Worm (Caenorhabditis elegans): ENCODE data around the gene F58A6.2.
"Not testable (repeated sequence)": the region's sequence is repeated elsewhere in the genome, so short reads cannot be mapped to it uniquely, and the experiment has no call there.

The F58A6.2 gene

DNA sequence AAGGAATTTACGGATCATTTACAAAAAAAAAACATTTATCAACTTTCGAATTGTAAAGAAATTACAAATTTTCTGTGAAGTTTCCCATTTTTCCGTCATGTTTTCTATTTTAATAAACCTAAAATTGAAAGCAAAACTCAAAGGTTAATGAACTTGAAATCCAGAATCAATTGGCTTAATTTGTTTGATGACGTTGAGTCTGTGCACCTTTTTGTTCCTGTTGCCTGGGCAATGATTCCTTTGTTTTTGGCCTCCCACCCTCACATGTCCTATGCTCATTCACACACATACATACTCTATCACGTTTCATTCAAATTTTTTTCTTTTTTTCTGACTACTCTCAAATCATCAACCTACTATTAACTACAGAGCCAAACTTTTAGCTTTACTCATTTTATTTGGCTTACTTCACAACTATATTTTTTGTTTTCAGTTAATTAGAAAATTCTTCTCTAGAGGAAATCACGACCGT is at the start of gene F58A6.2:
Gene F58A6.2 (plus strand): TSS at position 422 of the 472 bp plus-strand sequence.
- TF ChIP-seq unc-62 (GFP tag; optimal IDR thresholded peaks at IDR 0.05): no peak

DNA sequence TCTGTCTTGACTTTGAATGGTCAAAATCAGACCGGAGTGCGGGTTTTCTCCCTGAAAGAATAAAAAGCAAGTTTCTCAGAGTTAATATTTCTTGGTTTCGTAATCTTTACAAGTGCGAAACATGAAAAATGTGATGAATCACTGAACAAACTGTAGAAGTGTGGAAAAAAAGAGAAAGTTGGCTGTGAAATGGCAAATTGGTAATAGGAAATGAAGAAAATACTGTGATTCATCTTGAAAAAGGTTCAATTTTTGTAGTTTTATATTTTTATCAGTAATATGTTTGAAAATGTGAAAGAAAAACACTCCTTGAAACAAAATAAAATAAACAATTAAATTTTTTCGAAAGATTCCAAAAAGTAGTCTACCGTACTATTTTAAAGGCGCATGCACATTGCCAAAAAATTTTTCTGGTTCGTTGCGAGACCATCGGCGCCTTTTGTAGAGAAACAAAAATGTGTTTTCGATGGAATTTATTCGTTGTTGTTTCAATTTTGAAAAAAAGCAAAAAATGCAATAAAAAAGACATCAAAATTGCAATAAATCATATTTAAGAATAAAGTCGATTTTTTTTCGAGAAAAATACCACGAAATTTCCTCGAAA is 44.8 kb upstream of the F58A6.2 start, which contains the start of gene pld-1:
Gene pld-1 (minus strand): TSS at position 51 of the 604 bp plus-strand sequence.
- no peak for TF ChIP-seq unc-62 (GFP tag; optimal IDR thresholded peaks at IDR 0.05)

DNA sequence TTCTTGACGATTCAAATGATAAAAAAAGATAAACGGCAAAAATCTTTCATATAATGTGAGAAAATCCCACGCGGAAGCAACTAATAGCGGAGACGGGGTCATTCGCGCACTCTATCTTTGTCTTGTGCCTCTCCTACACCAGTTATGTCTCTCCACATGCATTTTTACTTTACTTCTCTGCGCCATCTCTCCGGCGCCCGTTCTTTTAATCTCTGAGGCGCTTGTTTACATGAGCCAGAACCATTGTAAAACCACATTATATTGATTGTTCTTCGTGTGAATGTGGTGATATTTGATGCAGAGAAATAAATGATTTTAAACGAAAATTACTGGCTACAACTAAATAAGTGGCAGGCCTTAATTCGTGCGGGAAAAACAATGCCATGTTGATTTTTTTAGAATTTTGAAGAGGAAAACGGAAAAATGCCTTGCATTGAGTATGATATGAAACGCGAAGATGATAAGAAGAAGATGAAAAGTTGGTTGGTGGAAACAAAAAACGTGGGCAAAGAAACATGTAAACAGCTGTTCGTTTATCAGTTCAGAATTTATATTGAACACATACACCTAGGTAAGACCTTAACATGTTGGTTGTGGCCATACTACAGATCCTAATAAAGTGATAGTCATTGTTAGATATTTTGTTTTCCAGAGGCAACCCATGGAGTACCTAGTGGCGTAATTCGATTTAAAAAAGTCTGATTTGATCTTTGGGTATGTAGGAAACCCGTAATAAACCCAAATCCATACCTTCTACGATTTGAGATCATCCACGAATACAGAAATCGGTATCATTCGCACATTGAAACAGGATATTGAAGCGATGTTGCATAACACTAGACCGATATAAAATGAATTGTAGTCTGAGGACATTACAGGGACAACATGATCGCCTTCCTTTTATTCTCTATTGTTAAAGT is 43.9 kb upstream of the F58A6.2 start, which contains the start of gene C04G6.2:
Gene C04G6.2 (plus strand): TSS at position 870 of the 920 bp plus-strand sequence.
- no peak for TF ChIP-seq unc-62 (GFP tag; optimal IDR thresholded peaks at IDR 0.05)

DNA sequence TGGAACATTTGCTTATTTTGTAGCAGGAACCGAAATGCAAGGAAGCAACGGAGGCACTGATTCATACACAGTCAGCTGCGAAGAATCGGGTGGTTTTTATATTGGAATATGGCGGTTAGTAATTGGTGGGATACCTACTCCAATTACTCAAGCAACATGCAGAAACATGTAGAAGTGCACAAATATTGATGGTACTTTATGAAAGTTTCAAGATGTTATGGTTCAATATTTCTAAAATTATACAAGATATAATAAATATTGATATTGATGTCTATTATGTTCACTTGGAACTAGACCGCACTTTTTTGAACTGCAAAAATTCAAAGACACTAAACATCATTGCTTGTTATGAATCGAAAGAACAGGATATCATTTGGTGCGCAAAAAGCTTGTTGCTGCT is 42.6 kb upstream of the F58A6.2 start, which contains the start of gene C04G6.13:
Gene C04G6.13 (plus strand): TSS at position 301 of the 400 bp plus-strand sequence.
- TF ChIP-seq unc-62 (GFP tag; optimal IDR thresholded peaks at IDR 0.05): no peak

DNA sequence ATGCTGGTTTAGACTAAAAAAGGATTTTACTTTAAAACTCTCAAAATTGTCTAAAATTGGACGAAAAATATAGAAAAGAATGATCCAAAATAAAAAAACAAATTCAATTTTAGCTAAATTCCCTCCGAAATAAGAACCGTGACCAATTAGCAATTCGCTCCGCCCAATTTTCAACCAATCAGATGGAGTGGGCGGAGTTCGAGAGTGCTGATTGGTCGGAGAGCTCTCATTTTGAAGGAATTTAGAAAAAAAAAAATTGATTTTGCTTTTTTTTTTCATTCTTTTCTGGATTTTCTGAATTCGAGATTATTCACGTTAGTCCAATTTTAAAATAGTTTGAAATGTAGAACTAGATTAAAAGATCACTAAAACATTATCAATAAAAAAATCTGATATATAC is 37.5 kb upstream of the F58A6.2 start:
- no peak for TF ChIP-seq unc-62 (GFP tag; optimal IDR thresholded peaks at IDR 0.05)

DNA sequence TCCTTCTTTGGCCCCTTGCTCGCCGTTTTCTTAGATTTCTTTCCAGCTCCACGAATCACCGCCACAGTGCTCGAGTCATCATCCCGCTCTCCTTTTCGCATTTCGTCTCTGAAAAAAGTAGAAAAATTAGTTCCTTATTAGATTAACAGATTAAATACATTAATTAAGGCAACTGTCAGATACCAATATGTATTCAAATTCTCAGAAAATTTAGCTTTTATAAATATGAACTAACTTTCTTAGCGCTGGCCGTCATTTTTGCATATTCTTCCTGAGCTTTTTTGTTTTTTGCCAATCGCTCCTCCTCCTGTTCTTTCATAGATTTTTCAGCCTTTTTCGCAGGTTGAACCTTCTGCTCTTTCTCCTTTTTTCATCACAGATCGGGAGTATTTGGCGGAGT is 36.9 kb upstream of the F58A6.2 start, which contains the start of gene C04G6.6:
Gene C04G6.6 (minus strand): TSS at position 101 of the 400 bp plus-strand sequence.
- TF ChIP-seq unc-62 (GFP tag; optimal IDR thresholded peaks at IDR 0.05): no peak

DNA sequence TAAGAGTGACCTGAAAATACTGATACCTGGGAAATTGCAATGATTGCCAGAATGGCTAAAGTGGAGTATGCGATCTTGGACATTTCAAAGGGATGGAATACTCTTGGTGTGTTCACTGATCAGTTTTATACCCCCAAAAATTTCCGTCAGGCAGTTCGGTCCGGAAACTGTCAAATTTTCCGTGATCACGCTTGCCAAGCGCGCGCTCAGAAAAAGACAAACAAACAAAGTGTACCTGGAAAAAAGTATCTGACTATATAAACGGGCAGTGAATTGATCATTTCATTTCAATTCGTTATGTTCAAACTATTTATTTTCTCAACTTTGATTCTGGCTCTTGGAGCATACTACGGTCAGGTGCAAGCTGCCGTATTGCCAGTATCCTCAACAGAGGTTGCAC is 34.8 kb upstream of the F58A6.2 start, which contains the start of the genes idpb-3 and idpb-1:
Gene idpb-3 (minus strand): TSS at position 101 of the 400 bp plus-strand sequence.
Gene idpb-1 (plus strand): TSS at position 284 of the 400 bp plus-strand sequence.
- no peak for TF ChIP-seq unc-62 (GFP tag; optimal IDR thresholded peaks at IDR 0.05)

DNA sequence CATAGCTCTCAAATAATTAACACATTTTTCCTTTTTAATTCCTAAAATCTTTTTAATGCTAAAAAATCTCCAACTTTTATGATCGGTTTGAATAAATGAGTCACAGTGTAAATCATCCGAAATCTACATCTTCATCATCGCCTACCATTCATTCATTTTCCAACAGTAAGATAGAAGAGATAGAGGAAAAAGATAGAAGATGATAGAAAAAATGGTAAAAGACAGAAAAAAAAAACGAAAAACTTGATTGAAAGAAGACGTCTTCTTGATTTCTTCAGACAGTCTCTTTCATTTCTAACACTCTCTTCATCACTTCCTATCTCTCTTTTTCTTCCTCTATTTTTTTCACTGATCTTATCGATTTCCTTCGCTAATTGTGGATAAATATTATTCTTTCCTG is 33.3 kb upstream of the F58A6.2 start:
- no peak for TF ChIP-seq unc-62 (GFP tag; optimal IDR thresholded peaks at IDR 0.05)

DNA sequence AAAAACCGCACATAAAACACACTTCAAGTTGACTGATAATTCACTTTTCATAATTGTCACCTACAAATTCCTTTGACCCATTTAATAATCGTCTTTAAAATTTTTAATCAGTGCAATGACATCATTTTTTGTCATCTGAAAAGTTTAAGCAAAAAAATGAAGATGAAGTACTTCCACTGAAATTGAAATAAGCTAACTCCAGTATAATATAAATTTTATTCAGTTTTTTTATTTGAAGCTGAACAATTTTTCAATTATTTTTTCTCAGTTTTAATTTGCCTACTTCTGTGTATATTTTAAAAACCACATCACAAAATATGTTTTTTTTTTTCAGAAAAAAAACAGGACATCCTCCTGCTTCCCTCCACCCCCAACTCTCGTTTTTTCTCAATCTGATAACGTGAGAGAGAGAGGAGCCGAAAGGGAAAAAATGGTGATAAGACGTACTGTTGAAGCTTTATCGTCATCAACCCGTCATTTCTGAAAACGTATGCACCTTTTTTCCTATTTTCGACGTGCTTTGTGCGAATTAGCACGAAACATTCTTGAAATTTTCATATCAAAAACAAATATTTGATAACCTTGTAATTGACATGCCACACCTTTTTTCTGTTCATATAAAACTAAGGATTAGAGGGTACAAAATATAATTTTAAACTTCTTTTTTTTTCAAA is 32.6 kb upstream of the F58A6.2 start, which contains the start of the genes C04G6.11 and mpk-2:
Gene C04G6.11 (minus strand): TSS at position 51 of the 674 bp plus-strand sequence.
Gene mpk-2 (plus strand): TSS at position 335 of the 674 bp plus-strand sequence.
- TF ChIP-seq unc-62 (GFP tag; optimal IDR thresholded peaks at IDR 0.05): no peak

DNA sequence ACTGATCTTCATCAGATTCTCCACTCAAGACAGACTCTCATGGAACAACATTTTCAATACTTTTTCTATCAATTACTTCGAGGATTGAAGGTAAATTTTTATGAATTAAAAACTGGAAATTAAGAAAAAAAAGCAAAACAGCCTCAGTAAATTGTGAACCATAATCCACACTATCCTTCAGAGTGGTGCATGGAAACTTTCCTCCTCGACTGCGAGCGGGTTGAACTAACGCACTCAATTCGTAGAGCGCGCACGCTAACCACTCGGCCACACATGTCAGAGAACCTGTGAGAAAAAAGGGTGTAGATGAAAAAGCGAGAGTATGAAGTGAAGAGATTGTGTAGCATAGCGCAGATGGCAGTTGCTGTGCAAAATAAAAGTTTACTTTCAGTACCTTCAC is 31.5 kb upstream of the F58A6.2 start:
- no peak for TF ChIP-seq unc-62 (GFP tag; optimal IDR thresholded peaks at IDR 0.05)

DNA sequence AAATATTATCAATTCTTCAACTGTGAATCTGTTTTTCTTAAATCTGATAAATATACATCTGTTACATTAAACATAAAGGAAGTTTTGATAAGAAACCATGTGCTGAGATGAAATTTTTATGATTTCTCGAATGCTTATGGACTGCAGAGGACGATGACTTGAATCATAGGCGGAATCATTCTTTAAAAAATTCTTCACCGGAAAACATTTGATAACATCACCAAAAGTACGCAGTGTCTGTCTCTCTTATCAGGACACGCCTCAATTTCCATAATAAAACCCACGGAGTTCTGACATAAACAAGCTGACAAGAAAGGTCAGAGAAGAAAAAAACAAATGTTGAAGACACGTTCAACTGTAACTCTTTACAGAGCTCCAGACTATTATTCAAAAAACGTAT is 26.8 kb upstream of the F58A6.2 start, which contains the start of gene F09C12.2:
Gene F09C12.2 (plus strand): TSS at position 320 of the 400 bp plus-strand sequence.
- no peak for TF ChIP-seq unc-62 (GFP tag; optimal IDR thresholded peaks at IDR 0.05)

DNA sequence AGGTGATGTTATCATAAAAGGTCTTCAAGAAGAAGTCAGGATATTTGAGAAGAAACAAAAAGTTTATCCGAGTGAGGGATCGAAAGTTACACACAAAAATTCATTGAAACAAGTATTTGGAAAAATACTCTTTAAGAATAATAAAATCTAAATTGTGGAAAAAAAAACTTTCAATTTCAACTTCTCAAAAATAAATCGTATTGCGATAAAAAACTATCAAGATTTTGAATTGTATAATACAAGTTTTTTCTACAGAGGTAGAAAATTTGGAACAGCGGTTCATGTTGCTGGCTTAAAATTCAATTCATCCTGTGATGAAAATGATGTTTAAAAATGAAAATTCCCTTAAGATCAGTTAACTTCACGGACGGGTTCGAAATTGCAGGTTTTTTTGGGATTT is 24.4 kb upstream of the F58A6.2 start, which contains the start of gene F09C12.8:
Gene F09C12.8 (plus strand): TSS at position 301 of the 400 bp plus-strand sequence.
- TF ChIP-seq unc-62 (GFP tag; optimal IDR thresholded peaks at IDR 0.05): no peak

DNA sequence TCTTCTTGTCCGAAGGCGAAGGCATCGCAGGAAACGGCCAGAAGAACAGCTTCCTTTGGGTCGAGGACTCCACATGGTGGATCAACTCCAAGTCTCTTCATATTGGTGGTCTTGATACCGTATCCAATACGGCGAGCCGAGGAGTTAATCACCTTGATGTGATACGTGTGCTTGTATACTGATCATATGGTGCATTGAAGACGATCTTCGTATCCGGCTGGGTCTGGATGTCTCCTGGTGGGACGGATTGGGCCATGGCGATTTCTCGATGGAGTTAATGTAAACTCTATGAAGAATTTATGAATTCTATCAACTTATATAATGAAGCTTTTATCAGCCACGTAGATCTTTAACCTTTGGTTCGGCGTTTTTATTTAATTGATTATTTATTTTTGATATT is 21.3 kb upstream of the F58A6.2 start, which contains the start of gene msp-74:
Gene msp-74 (minus strand): TSS at position 101 of the 400 bp plus-strand sequence.
- not testable (repeated sequence) for TF ChIP-seq unc-62 (GFP tag; optimal IDR thresholded peaks at IDR 0.05)

DNA sequence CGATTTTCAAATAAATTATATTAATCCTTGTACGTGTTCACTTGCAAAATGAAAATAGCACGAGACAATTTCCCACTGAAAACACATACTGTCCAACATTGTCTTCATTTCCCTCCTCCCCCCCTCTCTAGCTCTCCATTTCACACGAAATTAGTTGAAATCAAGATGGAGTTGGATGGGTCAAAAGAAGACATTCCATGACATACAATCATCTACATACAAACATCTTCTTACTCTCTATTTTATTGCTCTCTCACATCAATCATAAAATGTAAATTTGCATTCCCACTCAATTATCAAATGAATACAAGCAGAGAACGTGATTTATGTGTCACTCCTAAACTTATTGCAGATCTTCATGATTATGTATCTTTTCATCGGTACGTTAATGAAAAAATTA is 20.8 kb upstream of the F58A6.2 start, which contains the start of gene srsy-1:
Gene srsy-1 (plus strand): TSS at position 301 of the 400 bp plus-strand sequence.
- no peak for TF ChIP-seq unc-62 (GFP tag; optimal IDR thresholded peaks at IDR 0.05)

DNA sequence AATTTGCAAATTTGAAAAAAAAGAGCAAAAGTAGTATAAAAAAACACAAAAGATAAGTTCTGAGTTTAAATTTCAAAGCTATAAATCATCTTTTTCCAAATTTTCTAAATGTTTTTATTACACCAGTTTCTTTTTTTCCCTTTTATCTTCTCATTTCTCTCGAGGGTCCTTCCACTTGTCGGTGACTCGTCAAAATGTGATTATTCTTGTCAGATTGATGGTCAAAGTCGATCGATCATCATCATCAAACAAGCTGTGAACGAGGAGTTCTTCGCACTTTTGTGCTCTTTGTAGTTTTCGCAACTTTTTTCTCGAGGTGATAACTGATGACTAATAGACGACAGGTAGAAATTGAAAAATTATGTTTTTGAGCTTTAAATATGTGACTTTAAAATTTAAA is 15.9 kb upstream of the F58A6.2 start:
- no peak for TF ChIP-seq unc-62 (GFP tag; optimal IDR thresholded peaks at IDR 0.05)
